Worm (Caenorhabditis elegans) whole organism, mixed stage, embryonic: ENCODE measurements around the gene ZK550.6.

Experiments
- flh-1 ChIP-seq: fragments of 200-800 bp; sonication (Bioruptor generic); optimal IDR thresholded peaks from 2 replicates; lab custom pipeline; 2018; ENCODE audit warnings: mild to moderate bottlenecking, missing genetic modification characterization, moderate library complexity, missing compliant biosample characterization
- unc-62 ChIP-seq: fragments of 150-350 bp; optimal IDR thresholded peaks from 2 replicates; lab custom pipeline; 2014; ENCODE audit warnings: missing biosample characterization, missing genetic modification reagents, missing genetic modification characterization

DNA sequence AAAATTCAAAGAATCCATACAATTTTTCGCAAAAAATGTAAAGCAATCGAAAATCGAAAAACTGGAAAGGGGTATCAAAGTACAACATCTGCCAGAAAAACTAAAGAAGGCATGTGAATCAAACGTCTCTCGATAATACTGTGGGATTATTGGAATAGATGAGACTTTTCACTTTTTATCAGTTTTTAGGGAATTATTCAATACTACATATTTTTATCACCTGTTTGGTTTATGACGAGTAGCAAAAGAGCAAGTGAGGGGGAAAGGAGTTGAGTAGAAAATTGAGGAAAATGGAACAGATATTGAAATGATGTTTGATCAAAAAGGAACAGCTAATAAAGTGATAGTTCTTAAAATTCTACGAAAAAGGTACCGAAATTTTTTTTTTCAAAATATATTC, 30.8 kb upstream of the ZK550.6 start:
- TF ChIP-seq flh-1 (GFP tag; lab: Kevin White, UChicago), result no peak
- TF ChIP-seq unc-62 (GFP tag; lab: Kevin White, UChicago), result no peak
